Fruit fly (Drosophila melanogaster) whole organism, embryonic: Measurements from ENCODE around the gene Rcd2.

ENCODE experiments used
- Abd-B ChIP-seq: fragments of 200-800 bp; sonication (Bioruptor generic); optimal IDR thresholded peaks from 2 replicates; lab custom pipeline; 2018; ENCODE audit warnings: missing biosample characterization, mild to moderate bottlenecking, missing genetic modification characterization, moderate library complexity
- Ada2b ChIP-seq: fragments of 200-800 bp; sonication (Bioruptor generic); IDR thresholded peaks from 2 replicates; pipeline ENCODE4 v1.3.6; 2022; ENCODE audit warnings: missing biosample characterization, missing genetic modification characterization
- Atf3 ChIP-seq: fragments of 200-800 bp; sonication (Bioruptor generic); optimal IDR thresholded peaks from 3 replicates; lab custom pipeline; 2016; ENCODE audit warnings: missing biosample characterization, missing genetic modification characterization
- CG12391 ChIP-seq: fragments of 200-800 bp; sonication (Bioruptor generic); optimal IDR thresholded peaks from 3 replicates; lab custom pipeline; 2018; ENCODE audit warnings: missing biosample characterization, mild to moderate bottlenecking, missing genetic modification characterization, moderate library complexity
- CG12659 ChIP-seq: fragments of 200-800 bp; sonication (Bioruptor generic); optimal IDR thresholded peaks from 3 replicates; lab custom pipeline; 2017; ENCODE audit warnings: mild to moderate bottlenecking, missing biosample characterization, missing genetic modification reagents, missing genetic modification characterization
- CG12769 ChIP-seq: fragments of 200-800 bp; sonication (Bioruptor generic); optimal IDR thresholded peaks from 2 replicates; lab custom pipeline; 2019; ENCODE audit warnings: missing biosample characterization, mild to moderate bottlenecking, missing genetic modification characterization, moderate library complexity
- CG15269 ChIP-seq: fragments of 200-800 bp; sonication (Bioruptor generic); optimal IDR thresholded peaks from 2 replicates; lab custom pipeline; 2018; ENCODE audit warnings: missing biosample characterization, mild to moderate bottlenecking, missing genetic modification characterization, moderate library complexity
- CG15479 ChIP-seq: fragments of 200-800 bp; sonication (Bioruptor generic); optimal IDR thresholded peaks from 3 replicates; lab custom pipeline; 2019; ENCODE audit warnings: missing biosample characterization, mild to moderate bottlenecking, missing genetic modification characterization, moderate library complexity
- CG17385 ChIP-seq: fragments of 200-800 bp; sonication (Bioruptor generic); optimal IDR thresholded peaks from 3 replicates; lab custom pipeline; 2018; ENCODE audit warnings: missing biosample characterization, mild to moderate bottlenecking, missing genetic modification characterization
- CG17568 ChIP-seq: fragments of 200-800 bp; sonication (Bioruptor generic); optimal IDR thresholded peaks from 2 replicates; lab custom pipeline; 2018; ENCODE audit warnings: missing biosample characterization, mild to moderate bottlenecking, missing genetic modification characterization, moderate library complexity
- CG17912 ChIP-seq: fragments of 200-800 bp; sonication (Bioruptor generic); optimal IDR thresholded peaks from 2 replicates; lab custom pipeline; 2018; ENCODE audit warnings: missing biosample characterization, mild to moderate bottlenecking, missing genetic modification characterization
- CG3281 ChIP-seq: fragments of 200-800 bp; sonication (Bioruptor generic); optimal IDR thresholded peaks from 3 replicates; lab custom pipeline; 2017; ENCODE audit warnings: missing biosample characterization, mild to moderate bottlenecking, missing genetic modification characterization
- CG34376 ChIP-seq: fragments of 200-800 bp; sonication (Bioruptor generic); optimal IDR thresholded peaks from 2 replicates; lab custom pipeline; 2018; ENCODE audit warnings: missing biosample characterization, mild to moderate bottlenecking, missing genetic modification characterization
- CG3847 ChIP-seq: fragments of 200-800 bp; sonication (Bioruptor generic); IDR thresholded peaks from 2 replicates; pipeline ENCODE4 v1.3.6; 2022; ENCODE audit warnings: missing biosample characterization, missing genetic modification characterization
- CG6175 ChIP-seq: fragments of 200-800 bp; sonication (Bioruptor generic); IDR thresholded peaks from 3 replicates; pipeline ENCODE4 v1.3.6; 2022; ENCODE audit warnings: missing biosample characterization, missing genetic modification characterization
- CG7786 ChIP-seq: fragments of 200-800 bp; sonication (Bioruptor generic); optimal IDR thresholded peaks from 2 replicates; lab custom pipeline; 2016; ENCODE audit warnings: missing biosample characterization, missing genetic modification characterization
- CG8290 ChIP-seq, 3 experiments: fragments of 200-800 bp; sonication (Bioruptor generic); optimal IDR thresholded peaks; 2 replicates each; lab custom pipeline; 2016 to 2019; ENCODE audit warnings: missing biosample characterization in 3 of 3, missing genetic modification characterization in 3 of 3, mild to moderate bottlenecking in 2 of 3, moderate library complexity in 1 of 3
- CG8388 ChIP-seq: fragments of 200-800 bp; sonication (Bioruptor generic); optimal IDR thresholded peaks from 2 replicates; lab custom pipeline; 2019; ENCODE audit warnings: missing biosample characterization, mild to moderate bottlenecking, missing genetic modification characterization, moderate library complexity
- CG9215 ChIP-seq: fragments of 200-800 bp; sonication (Bioruptor generic); IDR thresholded peaks from 2 replicates; pipeline ENCODE4 v1.3.6; 2022; ENCODE audit warnings: missing biosample characterization, missing genetic modification characterization
- Ets65A ChIP-seq: fragments of 200-800 bp; sonication (Bioruptor generic); peaks from one replicate; lab custom pipeline; 2016; ENCODE audit warnings: missing biosample characterization, missing genetic modification characterization
- Ets97D ChIP-seq: fragments of 200-800 bp; sonication (Bioruptor generic); optimal IDR thresholded peaks from 3 replicates; lab custom pipeline; 2016; ENCODE audit warnings: missing biosample characterization, missing genetic modification characterization
- Hey ChIP-seq: fragments of 200-800 bp; sonication (Bioruptor generic); optimal IDR thresholded peaks from 3 replicates; lab custom pipeline; 2018; ENCODE audit warnings: missing biosample characterization, mild to moderate bottlenecking, missing genetic modification characterization
- HmgZ ChIP-seq: fragments of 200-800 bp; sonication (Bioruptor generic); optimal IDR thresholded peaks from 2 replicates; lab custom pipeline; 2018; ENCODE audit warnings: missing biosample characterization, mild to moderate bottlenecking, missing genetic modification characterization
- Med ChIP-seq: fragments of 200-800 bp; sonication (Bioruptor generic); peaks from one replicate; lab custom pipeline; 2016; ENCODE audit warnings: missing biosample characterization, missing genetic modification characterization, mild to moderate bottlenecking, inconsistent platforms, moderate library complexity
- Pdp1 ChIP-seq, 2 experiments: fragments of 200-800 bp; sonication (Bioruptor generic); optimal IDR thresholded peaks; 3 replicates each; lab custom pipeline; 2016; ENCODE audit warnings: missing biosample characterization in 2 of 2, missing genetic modification characterization in 2 of 2, mild to moderate bottlenecking in 1 of 2, moderate library complexity in 1 of 2
- Spps ChIP-seq: fragments of 200-800 bp; sonication (Bioruptor generic); optimal IDR thresholded peaks from 2 replicates; lab custom pipeline; 2018; ENCODE audit warnings: missing biosample characterization, mild to moderate bottlenecking, missing genetic modification characterization
- Sry-δ ChIP-seq: fragments of 200-800 bp; sonication (Bioruptor generic); optimal IDR thresholded peaks from 2 replicates; lab custom pipeline; 2016; ENCODE audit warnings: missing biosample characterization, missing genetic modification characterization
- Trl ChIP-seq, 3 experiments: fragments of >200 bp in 2 of 3; fragments of 200-800 bp in 1 of 3; sonication (Bioruptor generic) in 1 of 3; optimal IDR thresholded peaks; 2 replicates in 1 of 3; 3 replicates in 2 of 3; lab custom pipeline; 2016 to 2017; ENCODE audit warnings: missing biosample characterization in 1 of 3, missing genetic modification characterization in 1 of 3
- ash1 ChIP-seq: fragments of 200-800 bp; sonication (Bioruptor generic); optimal IDR thresholded peaks from 2 replicates; lab custom pipeline; 2018; ENCODE audit warnings: missing biosample characterization, mild to moderate bottlenecking, missing genetic modification characterization
- caup ChIP-seq: fragments of 200-800 bp; sonication (Bioruptor generic); optimal IDR thresholded peaks from 3 replicates; lab custom pipeline; 2017; ENCODE audit warnings: missing biosample characterization, mild to moderate bottlenecking, missing genetic modification characterization, moderate library complexity; ENCODE audit not compliant: severe bottlenecking
- cwo ChIP-seq: fragments of 200-800 bp; sonication (Bioruptor generic); optimal IDR thresholded peaks from 3 replicates; lab custom pipeline; 2017; ENCODE audit warnings: missing biosample characterization, missing genetic modification characterization, mild to moderate bottlenecking, moderate library complexity, missing genetic modification reagents
- eve ChIP-seq, 2 experiments: fragments of >200 bp; optimal IDR thresholded peaks; 2 replicates each; lab custom pipeline; 2017; ENCODE audit warnings: missing biosample characterization in 2 of 2, missing genetic modification characterization in 2 of 2
- exex ChIP-seq: fragments of 200-800 bp; sonication (Bioruptor generic); optimal IDR thresholded peaks from 4 replicates; lab custom pipeline; 2018; ENCODE audit warnings: missing biosample characterization, mild to moderate bottlenecking, missing genetic modification characterization, moderate library complexity
- fd102C ChIP-seq: fragments of 200-800 bp; sonication (Bioruptor generic); optimal IDR thresholded peaks from 2 replicates; lab custom pipeline; 2018; ENCODE audit warnings: missing biosample characterization, mild to moderate bottlenecking, missing genetic modification characterization, moderate library complexity
- grn ChIP-seq: fragments of 200-800 bp; sonication (Bioruptor generic); optimal IDR thresholded peaks from 3 replicates; lab custom pipeline; 2017; ENCODE audit warnings: missing biosample characterization, missing genetic modification characterization
- gro ChIP-seq: fragments of 200-800 bp; sonication (Bioruptor generic); optimal IDR thresholded peaks from 2 replicates; lab custom pipeline; 2016; ENCODE audit warnings: missing biosample characterization, missing genetic modification characterization
- ham ChIP-seq: fragments of 200-800 bp; sonication (Bioruptor generic); IDR thresholded peaks from 2 replicates; pipeline ENCODE4 v1.3.6; 2022; ENCODE audit warnings: missing biosample characterization, missing genetic modification characterization
- maf-S ChIP-seq: fragments of 200-800 bp; sonication (Bioruptor generic); optimal IDR thresholded peaks from 2 replicates; lab custom pipeline; 2016; ENCODE audit warnings: missing biosample characterization, missing genetic modification characterization
- odd ChIP-seq: fragments of 200-800 bp; sonication (Bioruptor generic); optimal IDR thresholded peaks from 2 replicates; lab custom pipeline; 2017; ENCODE audit warnings: missing biosample characterization, mild to moderate bottlenecking, missing genetic modification characterization
- row ChIP-seq: fragments of 200-800 bp; sonication (Bioruptor generic); IDR thresholded peaks from 3 replicates; pipeline ENCODE4 v1.3.6; 2022; ENCODE audit warnings: missing biosample characterization, missing genetic modification characterization
- sens ChIP-seq: fragments of 200-800 bp; sonication (Bioruptor generic); peaks from one replicate; lab custom pipeline; 2016; ENCODE audit warnings: missing biosample characterization, missing genetic modification characterization
- slbo ChIP-seq: fragments of 200-800 bp; sonication (Bioruptor generic); IDR thresholded peaks from 2 replicates; pipeline ENCODE4 v1.3.6; 2022; ENCODE audit warnings: missing biosample characterization, missing genetic modification characterization
- sug ChIP-seq: fragments of 200-800 bp; optimal IDR thresholded peaks from 2 replicates; lab custom pipeline; 2019; ENCODE audit warnings: missing biosample characterization, mild to moderate bottlenecking, missing genetic modification characterization, moderate library complexity
- z ChIP-seq: fragments of 200-800 bp; sonication (Bioruptor generic); IDR thresholded peaks from 3 replicates; pipeline ENCODE4 v1.3.6; 2022; ENCODE audit warnings: missing biosample characterization, missing genetic modification characterization

The Rcd2 gene

DNA sequence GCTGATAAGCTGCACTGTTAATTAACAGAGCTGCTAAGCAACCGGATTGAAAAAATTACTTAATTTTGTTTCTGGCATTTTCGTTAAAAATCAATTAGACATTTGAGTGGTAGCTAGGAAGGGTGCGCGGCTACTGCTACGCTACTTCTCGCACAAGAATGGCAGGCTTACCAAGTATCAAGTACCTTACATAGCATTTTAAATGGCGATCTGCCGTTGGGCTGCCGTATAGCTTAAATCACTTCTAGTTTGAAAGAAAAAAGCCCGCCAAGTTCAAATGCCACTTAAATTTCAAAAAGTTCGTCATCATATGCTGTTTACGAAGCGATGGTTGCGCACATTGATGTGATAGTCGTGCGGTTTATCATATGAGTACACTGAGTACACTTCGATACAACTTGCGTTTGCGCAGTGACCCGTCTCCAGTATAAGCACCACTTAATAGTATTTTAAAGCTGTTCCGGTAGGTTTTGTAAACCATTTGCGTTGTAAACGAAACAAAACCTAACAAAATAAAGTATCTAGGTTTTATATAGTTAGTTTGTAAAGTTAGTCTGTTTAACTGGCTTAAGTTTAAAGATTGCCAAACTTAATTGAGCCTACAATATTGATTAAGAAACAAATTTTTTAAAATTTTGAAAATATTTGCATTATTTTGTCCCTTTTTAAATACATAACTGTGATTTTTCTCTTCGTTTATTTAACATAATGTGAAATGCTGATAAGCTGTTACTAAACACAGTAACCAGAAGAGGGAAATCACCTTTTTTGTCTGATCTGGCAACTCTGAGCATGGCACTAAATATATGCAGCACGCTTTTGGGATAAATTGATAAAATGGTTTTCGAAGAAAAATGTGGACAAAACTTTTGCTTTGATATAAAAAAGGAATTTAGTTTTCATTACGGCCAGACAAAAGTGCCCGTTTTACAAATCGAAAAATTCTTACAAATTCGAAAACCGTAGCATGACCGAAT lies 1.0 kb upstream of the Rcd2 start (continued):
- TF ChIP-seq odd: no peak
- TF ChIP-seq ash1 (GFP tag; lab: Kevin White, UChicago): no peak
- no peak for TF ChIP-seq Trl (optimal IDR thresholded peaks at IDR 0.05; lab: Kevin White, UChicago)
- TF ChIP-seq Trl (GFP tag; optimal IDR thresholded peaks at IDR 0.05; lab: Kevin White, UChicago): no peak
- TF ChIP-seq Ets97D (GFP tag; lab: Kevin White, UChicago): peak; percentile 0
- TF ChIP-seq z (GFP tag; lab: Robert Waterston, UW): no peak
- TF ChIP-seq Spps (tag; lab: Kevin White, UChicago): no peak
- TF ChIP-seq Atf3 (GFP tag; lab: Kevin White, UChicago): no peak
- no peak for TF ChIP-seq CG12769 (tag; lab: Kevin White, UChicago)
- TF ChIP-seq CG17568 (GFP tag; lab: Kevin White, UChicago): no peak
- TF ChIP-seq CG17912: no peak

DNA sequence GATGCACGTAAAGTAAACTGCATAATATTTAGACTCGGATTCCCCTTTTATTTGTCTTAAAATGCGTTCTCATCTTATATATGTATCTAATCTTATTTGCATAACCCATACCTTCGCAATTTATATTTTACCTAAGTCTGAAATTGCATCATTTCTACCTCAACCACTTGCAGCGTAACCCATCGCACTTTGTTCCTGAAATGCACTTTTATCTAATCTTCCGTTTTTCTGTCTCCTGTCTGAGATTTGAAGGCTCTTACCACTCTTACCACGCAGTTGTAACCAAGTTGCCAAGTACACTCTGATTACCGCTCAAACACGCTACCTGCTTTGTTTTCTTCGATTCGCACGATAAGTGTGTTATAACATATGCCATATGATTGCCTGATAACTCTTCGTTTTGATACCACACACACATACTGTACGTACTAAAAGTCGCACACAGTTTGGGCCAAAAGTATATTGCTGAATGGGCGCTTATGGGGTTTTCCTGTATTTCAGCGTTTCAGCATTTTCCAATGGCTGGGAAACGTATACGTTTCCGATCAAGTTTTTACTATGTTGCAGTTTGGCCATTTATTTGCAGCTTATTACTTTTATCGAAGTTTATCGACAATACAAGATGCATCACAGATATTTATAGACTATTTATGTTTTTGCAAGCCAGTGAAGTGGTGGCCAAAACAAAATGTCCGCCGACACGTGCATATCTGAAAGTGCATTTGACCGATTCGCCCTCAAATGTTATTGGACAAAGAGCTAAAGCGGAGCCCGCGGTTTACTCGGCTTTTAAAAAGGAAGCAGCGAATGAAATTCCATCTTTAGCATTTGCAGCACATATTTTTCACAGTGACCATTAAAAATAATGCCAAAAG lies 864 bp downstream of the Rcd2 start:
- TF ChIP-seq CG34376 (GFP tag; lab: Kevin White, UChicago) (peak; percentile 27), grn (GFP tag; lab: Kevin White, UChicago) (peak; percentile 88), CG3281 (peak; percentile 20), cwo (GFP tag; lab: Kevin White, UChicago) (peak; percentile 16), Pdp1 (GFP tag; optimal IDR thresholded peaks at IDR 0.05; lab: Kevin White, UChicago) (peak in 1 of 2 experiments; percentile 82), CG17385 (peak; percentile 1), sens (GFP tag; lab: Kevin White, UChicago) (peak; percentile 74), caup (peak; percentile 5), CG8290 (GFP tag; optimal IDR thresholded peaks at IDR 0.05; lab: Kevin White, UChicago) (no peak), CG8290 (tag; optimal IDR thresholded peaks at IDR 0.05; lab: Kevin White, UChicago) (peak in 1 of 2 experiments; percentile 6), CG3847 (GFP tag; lab: Robert Waterston, UW) (no peak), row (GFP tag; lab: Robert Waterston, UW) (peak; percentile 44), CG15269 (tag; lab: Kevin White, UChicago) (peak; percentile 18), CG8388 (peak; percentile 75), CG6175 (GFP tag; lab: Robert Waterston, UW) (0 out of 3 replicates have a peak, but pooled peaks have one; percentile 11), CG12659 (no peak), slbo (GFP tag; lab: Robert Waterston, UW) (0 out of 2 replicates have a peak, but pooled peaks have one; percentile 38), Med (GFP tag; lab: Kevin White, UChicago) (peak; percentile 74), sug (tag; lab: Kevin White, UChicago) (peak; percentile 51), CG15479 (peak; percentile 57), ham (GFP tag; lab: Robert Waterston, UW) (0 out of 2 replicates have a peak, but pooled peaks have one; percentile 6), maf-S (GFP tag; lab: Kevin White, UChicago) (no peak), gro (GFP tag; lab: Kevin White, UChicago) (peak; percentile 13), Ets65A (GFP tag; lab: Kevin White, UChicago) (peak; percentile 80), Ada2b (GFP tag; lab: Robert Waterston, UW) (0 out of 2 replicates have a peak, but pooled peaks have one; percentile 4), Hey (tag; lab: Kevin White, UChicago) (peak; percentile 32), CG9215 (no peak), CG7786 (GFP tag; lab: Kevin White, UChicago) (peak; percentile 8), HmgZ (tag; lab: Kevin White, UChicago) (peak; percentile 16), CG12391 (tag; lab: Kevin White, UChicago) (no peak), Abd-B (GFP tag; lab: Kevin White, UChicago) (no peak), eve (GFP tag; optimal IDR thresholded peaks at IDR 0.05; lab: Kevin White, UChicago) (peak in 1 of 2 experiments; percentile 50), Sry-δ (GFP tag; lab: Kevin White, UChicago) (no peak), exex (peak; percentile 71), fd102C (no peak)
